Worm (Caenorhabditis elegans) whole organism, young adult: Measurements from ENCODE around the gene cnp-2.
A peak's percentile ranks its signal among the peaks of the same experiment; 100 is the strongest.

Source experiments
- F37B4.10 ChIP-seq: fragments of 200-800 bp; sonication (Bioruptor generic); IDR thresholded peaks from 2 replicates; pipeline ENCODE4 v1.3.6; 2022; ENCODE audit warnings: missing genetic modification characterization, missing compliant biosample characterization
- F52B5.7 ChIP-seq: sonication (generic microtip); optimal IDR thresholded peaks from 2 replicates; lab custom pipeline; 2016; ENCODE audit warnings: mild to moderate bottlenecking, missing genetic modification characterization, missing compliant biosample characterization
- F57A8.1 ChIP-seq: fragments of 200-800 bp; sonication (Bioruptor generic); optimal IDR thresholded peaks from 2 replicates; lab custom pipeline; 2018; ENCODE audit warnings: mild to moderate bottlenecking, missing genetic modification characterization, moderate library complexity, missing compliant biosample characterization
- K12H6.12 ChIP-seq: fragments of 200-800 bp; sonication (Bioruptor generic); optimal IDR thresholded peaks from 2 replicates; lab custom pipeline; 2018; ENCODE audit warnings: mild to moderate bottlenecking, missing genetic modification characterization, missing compliant biosample characterization
- Y53G8AR.9 ChIP-seq: fragments of 200-800 bp; sonication (Bioruptor generic); conservative IDR thresholded peaks from 2 replicates; pipeline ENCODE4 v1.3.6; 2022; ENCODE audit warnings: missing genetic modification reagents, missing genetic modification characterization, missing compliant biosample characterization
- Y79H2A.3 ChIP-seq: fragments of 200-800 bp; sonication (Bioruptor generic); conservative IDR thresholded peaks from 2 replicates; pipeline ENCODE4 v1.3.6; 2022; ENCODE audit warnings: missing genetic modification reagents, missing genetic modification characterization, missing compliant biosample characterization
- ama-1 ChIP-seq, 3 experiments: fragments of 150-350 bp in 1 of 3; sonication (generic microtip) in 2 of 3; optimal IDR thresholded peaks; 2 replicates each; lab custom pipeline; 2014 to 2018; ENCODE audit warnings: missing biosample characterization in 2 of 3, missing genetic modification characterization in 2 of 3, missing genetic modification reagents in 2 of 3
- attf-5 ChIP-seq: fragments of 200-800 bp; sonication (Bioruptor generic); optimal IDR thresholded peaks from 2 replicates; lab custom pipeline; 2018; ENCODE audit warnings: mild to moderate bottlenecking, missing genetic modification characterization, missing compliant biosample characterization
- ccch-3 ChIP-seq: fragments of 200-800 bp; sonication (Bioruptor generic); optimal IDR thresholded peaks from 2 replicates; lab custom pipeline; 2018; ENCODE audit warnings: mild to moderate bottlenecking, missing genetic modification characterization, missing compliant biosample characterization
- cebp-1 ChIP-seq, 2 experiments: fragments of 200-800 bp in 1 of 2; sonication (Bioruptor generic) in 1 of 2; sonication (generic microtip) in 1 of 2; IDR thresholded peaks in 1 of 2; optimal IDR thresholded peaks in 1 of 2; 2 replicates each; pipeline versions ENCODE4 v1.3.6 to Lab custom; 2017 to 2022; ENCODE audit warnings: missing compliant biosample characterization in 2 of 2, missing genetic modification characterization in 2 of 2, mild to moderate bottlenecking in 1 of 2, missing genetic modification reagents in 1 of 2, moderate library complexity in 1 of 2
- ceh-40 ChIP-seq: fragments of 200-800 bp; sonication (Bioruptor generic); IDR thresholded peaks from 2 replicates; pipeline ENCODE4 v1.3.6; 2022; ENCODE audit warnings: missing genetic modification characterization, missing compliant biosample characterization
- dox-1 ChIP-seq: fragments of 200-800 bp; sonication (Bioruptor generic); IDR thresholded peaks from 2 replicates; pipeline ENCODE4 v1.3.6; 2022; ENCODE audit warnings: missing genetic modification reagents, missing genetic modification characterization, missing compliant biosample characterization
- efl-1 ChIP-seq: fragments of 150-350 bp; optimal IDR thresholded peaks from 2 replicates; lab custom pipeline; 2014; ENCODE audit warnings: missing biosample characterization, missing genetic modification reagents, missing genetic modification characterization
- egrh-3 ChIP-seq: fragments of 200-800 bp; sonication (Bioruptor generic); IDR thresholded peaks from 2 replicates; pipeline ENCODE4 v1.3.6; 2022; ENCODE audit warnings: missing genetic modification reagents, missing genetic modification characterization, missing compliant biosample characterization
- ekl-4 ChIP-seq: fragments of 200-800 bp; sonication (Bioruptor generic); IDR thresholded peaks from 2 replicates; pipeline ENCODE4 v1.3.6; 2022; ENCODE audit warnings: missing genetic modification reagents, missing genetic modification characterization, missing compliant biosample characterization
- ets-4 ChIP-seq: fragments of 200-800 bp; sonication (Bioruptor generic); optimal IDR thresholded peaks from 2 replicates; lab custom pipeline; 2018; ENCODE audit warnings: mild to moderate bottlenecking, missing genetic modification characterization, missing compliant biosample characterization
- hlh-26 ChIP-seq: fragments of 200-800 bp; sonication (Bioruptor generic); conservative IDR thresholded peaks from 2 replicates; pipeline ENCODE4 v1.3.6; 2022; ENCODE audit warnings: missing genetic modification reagents, missing genetic modification characterization, missing compliant biosample characterization
- hmg-1.2 ChIP-seq: fragments of 200-800 bp; sonication (Bioruptor generic); IDR thresholded peaks from 2 replicates; pipeline ENCODE4 v1.3.6; 2022; ENCODE audit warnings: missing genetic modification reagents, missing genetic modification characterization, missing compliant biosample characterization
- hmg-20 ChIP-seq: fragments of 200-800 bp; sonication (Bioruptor generic); IDR thresholded peaks from 2 replicates; pipeline ENCODE4 v1.3.6; 2022; ENCODE audit warnings: missing genetic modification reagents, missing genetic modification characterization, missing compliant biosample characterization
- hsf-1 ChIP-seq: fragments of 200-800 bp; sonication (Bioruptor generic); IDR thresholded peaks from 2 replicates; pipeline ENCODE4 v1.3.6; 2022; ENCODE audit warnings: missing genetic modification reagents, missing genetic modification characterization, missing compliant biosample characterization
- lag-1 ChIP-seq: fragments of 200-800 bp; sonication (Bioruptor generic); IDR thresholded peaks from 2 replicates; pipeline ENCODE4 v1.3.6; 2022; ENCODE audit warnings: missing genetic modification reagents, missing genetic modification characterization, missing compliant biosample characterization
- let-607 ChIP-seq, 2 experiments: fragments of 200-800 bp in 1 of 2; sonication (Bioruptor generic) in 1 of 2; sonication (generic microtip) in 1 of 2; optimal IDR thresholded peaks; 2 replicates each; lab custom pipeline; 2016 to 2018; ENCODE audit warnings: mild to moderate bottlenecking in 2 of 2, missing compliant biosample characterization in 2 of 2, missing genetic modification characterization in 2 of 2, moderate library complexity in 2 of 2, missing genotype in 1 of 2
- lin-40 ChIP-seq: sonication (generic microtip); optimal IDR thresholded peaks from 2 replicates; lab custom pipeline; 2016; ENCODE audit warnings: missing genetic modification characterization, mild to moderate bottlenecking, missing compliant biosample characterization, missing genotype, missing genetic modification reagents
- lin-54 ChIP-seq: fragments of 200-800 bp; sonication (Bioruptor generic); optimal IDR thresholded peaks from 2 replicates; lab custom pipeline; 2018; ENCODE audit warnings: mild to moderate bottlenecking, missing genetic modification characterization, missing compliant biosample characterization
- lsy-27 ChIP-seq: sonication (generic microtip); optimal IDR thresholded peaks from 2 replicates; lab custom pipeline; 2017; ENCODE audit warnings: missing genetic modification characterization, mild to moderate bottlenecking, missing compliant biosample characterization, antibody characterized with exemption, missing genotype, borderline replicate concordance; ENCODE audit not compliant: insufficient read depth
- madf-10 ChIP-seq: sonication (generic microtip); optimal IDR thresholded peaks from 2 replicates; lab custom pipeline; 2016; ENCODE audit warnings: mild to moderate bottlenecking, missing genetic modification characterization, missing compliant biosample characterization
- madf-3 ChIP-seq: fragments of 200-800 bp; sonication (Bioruptor generic); IDR thresholded peaks from 2 replicates; pipeline ENCODE4 v1.3.6; 2022; ENCODE audit warnings: missing genetic modification reagents, missing genetic modification characterization, missing compliant biosample characterization
- madf-8 ChIP-seq: fragments of 200-800 bp; sonication (Bioruptor generic); conservative IDR thresholded peaks from 2 replicates; pipeline ENCODE4 v1.3.6; 2022; ENCODE audit warnings: missing genetic modification reagents, missing genetic modification characterization, missing compliant biosample characterization
- mcd-1 ChIP-seq: fragments of 200-800 bp; sonication (Bioruptor generic); IDR thresholded peaks from 2 replicates; pipeline ENCODE4 v1.3.6; 2022; ENCODE audit warnings: missing genetic modification reagents, missing genetic modification characterization, missing compliant biosample characterization
- mel-28 ChIP-seq: sonication (generic microtip); optimal IDR thresholded peaks from 2 replicates; lab custom pipeline; 2016; ENCODE audit warnings: borderline replicate concordance, mild to moderate bottlenecking, missing genetic modification characterization, missing compliant biosample characterization
- mes-4 ChIP-seq: sonication (generic microtip); optimal IDR thresholded peaks from 2 replicates; lab custom pipeline; 2016; ENCODE audit warnings: missing genotype, missing genetic modification characterization, missing compliant biosample characterization
- mxl-1 ChIP-seq: sonication (generic microtip); optimal IDR thresholded peaks from 2 replicates; lab custom pipeline; 2016; ENCODE audit warnings: missing genetic modification characterization, missing compliant biosample characterization
- nfya-1 ChIP-seq: sonication (generic microtip); optimal IDR thresholded peaks from 2 replicates; lab custom pipeline; 2017; ENCODE audit warnings: antibody characterized with exemption, missing compliant biosample characterization, missing genetic modification characterization, borderline replicate concordance; ENCODE audit not compliant: insufficient read depth
- nfya-2 ChIP-seq: fragments of 200-800 bp; sonication (Bioruptor generic); IDR thresholded peaks from 2 replicates; pipeline ENCODE4 v1.3.6; 2022; ENCODE audit warnings: missing genetic modification reagents, missing genetic modification characterization, missing compliant biosample characterization
- nhr-80 ChIP-seq: sonication (generic microtip); optimal IDR thresholded peaks from 2 replicates; lab custom pipeline; 2016; ENCODE audit warnings: missing genetic modification characterization, missing compliant biosample characterization
- nhr-90 ChIP-seq: sonication (generic microtip); optimal IDR thresholded peaks from 2 replicates; lab custom pipeline; 2016; ENCODE audit warnings: missing genotype, mild to moderate bottlenecking, missing genetic modification characterization, missing compliant biosample characterization
- pha-4 ChIP-seq: fragments of 150-350 bp; sonication (generic microtip); optimal IDR thresholded peaks from 2 replicates; lab custom pipeline; 2014; ENCODE audit warnings: missing biosample characterization, missing genetic modification reagents, missing genetic modification characterization
- sea-2 ChIP-seq: fragments of 200-800 bp; sonication (Bioruptor generic); IDR thresholded peaks from 2 replicates; pipeline ENCODE4 v1.3.6; 2022; ENCODE audit warnings: missing genetic modification characterization, missing compliant biosample characterization
- somi-1 ChIP-seq: fragments of 200-800 bp; sonication (Bioruptor generic); optimal IDR thresholded peaks from 2 replicates; lab custom pipeline; 2018; ENCODE audit warnings: mild to moderate bottlenecking, missing genetic modification characterization, missing compliant biosample characterization
- tbx-9 ChIP-seq: sonication (generic microtip); optimal IDR thresholded peaks from 2 replicates; lab custom pipeline; 2016; ENCODE audit warnings: borderline replicate concordance, missing genetic modification characterization, inconsistent platforms, missing compliant biosample characterization
- unc-62 ChIP-seq: fragments of 150-350 bp; optimal IDR thresholded peaks from 2 replicates; lab custom pipeline; 2014; ENCODE audit warnings: missing biosample characterization, missing genetic modification reagents, missing genetic modification characterization
- xnd-1 ChIP-seq: sonication (generic microtip); optimal IDR thresholded peaks from 2 replicates; lab custom pipeline; 2016; ENCODE audit warnings: missing genotype, missing genetic modification reagents, missing genetic modification characterization, missing compliant biosample characterization
- zfh-2 ChIP-seq: fragments of 200-800 bp; sonication (Bioruptor generic); conservative IDR thresholded peaks from 2 replicates; pipeline ENCODE4 v1.3.6; 2022; ENCODE audit warnings: missing genetic modification reagents, missing genetic modification characterization, missing compliant biosample characterization
- ztf-18 ChIP-seq: sonication (generic microtip); optimal IDR thresholded peaks from 2 replicates; lab custom pipeline; 2016; ENCODE audit warnings: missing genotype, mild to moderate bottlenecking, missing genetic modification characterization, missing compliant biosample characterization
- ztf-3 ChIP-seq: fragments of 200-800 bp; sonication (Bioruptor generic); optimal IDR thresholded peaks from 2 replicates; lab custom pipeline; 2018; ENCODE audit warnings: mild to moderate bottlenecking, missing genetic modification characterization, missing compliant biosample characterization

Gene cnp-2

DNA sequence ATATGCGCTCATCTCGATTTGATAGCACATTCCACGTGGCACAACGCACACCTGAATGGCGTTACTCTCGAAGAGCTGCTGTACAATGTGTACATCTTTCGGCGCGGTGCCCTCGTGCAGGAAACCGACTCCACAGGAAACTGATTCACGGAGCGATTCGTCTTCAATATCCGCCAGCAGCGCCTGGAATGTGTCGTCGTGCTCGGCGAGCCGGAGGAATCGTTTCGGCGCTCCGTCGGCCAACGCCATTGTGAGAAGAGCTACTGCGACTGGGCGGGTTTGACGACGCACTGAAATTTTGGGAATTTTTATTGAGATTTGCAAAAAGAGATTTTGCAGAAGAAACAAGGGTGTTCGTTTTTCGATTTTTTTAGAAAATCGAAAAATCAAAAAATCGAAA lies 30.6 kb upstream of the cnp-2 start:
- TF ChIP-seq dox-1 (GFP tag; lab: Robert Waterston, UW) (0 out of 2 replicates have a peak, but pooled peaks have one; percentile 10), egrh-3 (GFP tag; lab: Robert Waterston, UW) (peak; percentile 27; the same call in 1 of the 2 replicates), sea-2 (GFP tag; lab: Robert Waterston, UW) (no peak), mel-28 (tag; lab: Kevin White, UChicago) (no peak), F52B5.7 (tag; lab: Kevin White, UChicago) (peak; percentile 19), nfya-1 (tag; lab: Kevin White, UChicago) (no peak), hlh-26 (GFP tag; lab: Robert Waterston, UW) (no peak), ccch-3 (no peak), mxl-1 (no peak), mes-4 (tag; lab: Kevin White, UChicago) (no peak), hmg-20 (GFP tag; lab: Robert Waterston, UW) (no peak), zfh-2 (GFP tag; lab: Robert Waterston, UW) (peak; percentile 73)

DNA sequence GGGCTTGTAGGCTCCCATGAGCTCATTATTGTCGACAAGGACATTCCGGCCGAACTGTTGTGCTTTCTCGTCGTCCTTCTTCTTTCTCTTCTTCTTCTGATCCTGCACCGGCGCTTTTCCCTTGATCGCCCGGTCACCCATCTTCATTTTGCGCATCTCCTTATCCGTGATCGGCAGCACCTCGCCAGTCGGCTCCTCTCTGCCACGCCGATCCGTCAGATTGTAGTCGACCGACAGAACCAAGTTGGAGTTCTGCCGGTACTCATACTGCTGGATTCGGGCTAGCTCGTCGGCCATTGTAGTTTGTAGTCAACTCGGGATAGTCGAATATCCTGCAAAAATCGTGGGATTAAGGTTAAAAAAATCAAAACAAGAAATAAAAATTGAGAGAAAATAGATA lies 24.0 kb upstream of the cnp-2 start, which contains the start of gene snrp-200:
Gene snrp-200, minus strand, starts transcription at position 332 of the 400 bp plus-strand sequence.
- TF ChIP-seq F57A8.1, result peak; percentile 23
- TF ChIP-seq tbx-9 (tag; lab: Kevin White, UChicago), result no peak
- no peak for TF ChIP-seq ztf-18 (tag; lab: Kevin White, UChicago)
- TF ChIP-seq Y79H2A.3 (GFP tag; lab: Robert Waterston, UW), result no peak
- TF ChIP-seq madf-8, result no peak
- peak; percentile 85 for TF ChIP-seq ekl-4 (GFP tag; lab: Robert Waterston, UW)
- 0 out of 2 replicates have a peak, but pooled peaks have one; percentile 7 for TF ChIP-seq hmg-20 (GFP tag; lab: Robert Waterston, UW)
- TF ChIP-seq lsy-27 (tag; lab: Kevin White, UChicago), result no peak
- no peak for TF ChIP-seq efl-1 (GFP tag; lab: Kevin White, UChicago)
- TF ChIP-seq lin-40, result no peak
- TF ChIP-seq hmg-1.2 (GFP tag; lab: Robert Waterston, UW), result 0 out of 2 replicates have a peak, but pooled peaks have one; percentile 20
- TF ChIP-seq nfya-2, result 0 out of 2 replicates have a peak, but pooled peaks have one; percentile 9
- TF ChIP-seq hsf-1 (GFP tag; lab: Robert Waterston, UW), result peak; percentile 84
- no peak for TF ChIP-seq ets-4 (GFP tag; lab: Kevin White, UChicago)
- peak; percentile 83 for TF ChIP-seq madf-3
- TF ChIP-seq lag-1 (GFP tag; lab: Robert Waterston, UW), result no peak
- TF ChIP-seq pha-4 (tag; lab: Kevin White, UChicago), result no peak
- no peak for TF ChIP-seq mcd-1 (GFP tag; lab: Robert Waterston, UW)
- TF ChIP-seq F37B4.10 (GFP tag; lab: Robert Waterston, UW), result no peak
- TF ChIP-seq xnd-1 (tag; lab: Kevin White, UChicago), result peak; percentile 14
- TF ChIP-seq nhr-90 (tag; lab: Kevin White, UChicago), result no peak
- no peak for TF ChIP-seq ama-1 (optimal IDR thresholded peaks at IDR 0.05; lab: Kevin White, UChicago)
- TF ChIP-seq ama-1 (GFP tag; optimal IDR thresholded peaks at IDR 0.05; lab: Kevin White, UChicago), result peak in 1 of 2 experiments; percentile 35
- no peak for TF ChIP-seq K12H6.12
- peak; percentile 0 for TF ChIP-seq lin-54 (GFP tag; lab: Kevin White, UChicago)
- no peak for TF ChIP-seq attf-5 (GFP tag; lab: Kevin White, UChicago)
- no peak for TF ChIP-seq madf-10
- TF ChIP-seq dox-1 (GFP tag; lab: Robert Waterston, UW), result 0 out of 2 replicates have a peak, but pooled peaks have one; percentile 24
- TF ChIP-seq let-607 (tag; optimal IDR thresholded peaks at IDR 0.05; lab: Kevin White, UChicago), result no peak
- no peak for TF ChIP-seq somi-1 (GFP tag; lab: Kevin White, UChicago)
- TF ChIP-seq ztf-3 (GFP tag; lab: Kevin White, UChicago), result no peak
- no peak for TF ChIP-seq cebp-1 (GFP tag; IDR thresholded peaks at IDR 0.05; lab: Robert Waterston, UW)
- peak; percentile 13 for TF ChIP-seq cebp-1 (tag; optimal IDR thresholded peaks at IDR 0.05; lab: Kevin White, UChicago)
- TF ChIP-seq nhr-80, result no peak
- peak; percentile 73 for TF ChIP-seq Y53G8AR.9 (GFP tag; lab: Robert Waterston, UW)
- TF ChIP-seq unc-62, result no peak
- TF ChIP-seq mxl-1, result no peak
- no peak for TF ChIP-seq ceh-40
- TF ChIP-seq zfh-2 (GFP tag; lab: Robert Waterston, UW), result peak; percentile 76
